Worm (Caenorhabditis elegans) whole organism, L4/young adult: ENCODE results near the gene skpo-2.

Experiments
- W03F9.2 ChIP-seq: fragments of 150-350 bp; optimal IDR thresholded peaks from 2 replicates; lab custom pipeline; 2014; ENCODE audit warnings: missing biosample characterization, missing genetic modification characterization
- dao-5 ChIP-seq: sonication (generic microtip); optimal IDR thresholded peaks from 2 replicates; lab custom pipeline; 2016; ENCODE audit warnings: missing genotype, missing genetic modification characterization, moderate library complexity, missing compliant biosample characterization

ce11 chrII:3470549-3470948 is 34.2 kb upstream of the skpo-2 start, which contains the start of gene Y49F6B.20:
- TF ChIP-seq W03F9.2: no peak
- no peak for TF ChIP-seq dao-5 (tag; lab: Kevin White, UChicago)
